Fruit fly (Drosophila melanogaster) whole organism: ENCODE data around the gene HDAC11.

Experiments
- CG8478 ChIP-seq: fragments of >200 bp; optimal IDR thresholded peaks from 2 replicates; lab custom pipeline; 2018; ENCODE audit warnings: inconsistent platforms
- Dll ChIP-seq: fragments of >200 bp; optimal IDR thresholded peaks from 2 replicates; lab custom pipeline; 2017
- EcR ChIP-seq, 2 experiments: fragments of >200 bp; optimal IDR thresholded peaks; 2 replicates each; lab custom pipeline; 2017; ENCODE audit warnings: missing biosample characterization in 2 of 2, missing genetic modification characterization in 2 of 2, missing genetic modification reagents in 2 of 2
- pan ChIP-seq: fragments of >200 bp; optimal IDR thresholded peaks from 2 replicates; lab custom pipeline; 2017
- psq ChIP-seq: fragments of >200 bp; optimal IDR thresholded peaks from 2 replicates; lab custom pipeline; 2017
- usp ChIP-seq: fragments of >200 bp; optimal IDR thresholded peaks from 2 replicates; lab custom pipeline; 2017; ENCODE audit warnings: missing biosample characterization, missing genetic modification characterization, mixed read lengths

- TF ChIP-seq Dll, result no peak
- no peak for TF ChIP-seq usp (GFP tag; lab: Kevin White, UChicago)
- no peak for TF ChIP-seq psq
- TF ChIP-seq CG8478 (lab: Kevin White, UChicago), result no peak
- TF ChIP-seq EcR (GFP tag; optimal IDR thresholded peaks at IDR 0.05; lab: Kevin White, UChicago), result no peak
- no peak for TF ChIP-seq pan (lab: Kevin White, UChicago)
These were observed 38.6 kb upstream of the HDAC11 start, which contains the start of the genes CG31121 and CG11069 for dm6 chr3R:24894419-24895206.
